Worm (Caenorhabditis elegans) whole organism, L1 larva: ENCODE results near the gene tag-191.

Source experiments
- ces-1 ChIP-seq: fragments of 150-350 bp; optimal IDR thresholded peaks from 2 replicates; lab custom pipeline; 2014; ENCODE audit warnings: missing biosample characterization, missing genetic modification reagents, missing genetic modification characterization
- lin-35 ChIP-seq, 2 experiments: fragments of 150-350 bp; optimal IDR thresholded peaks; 2 replicates each; lab custom pipeline; 2014; ENCODE audit warnings: missing biosample characterization in 2 of 2, missing genetic modification characterization in 2 of 2, missing genetic modification reagents in 2 of 2
- nhr-237 ChIP-seq: fragments of 150-350 bp; optimal IDR thresholded peaks from 2 replicates; lab custom pipeline; 2014; ENCODE audit warnings: missing biosample characterization, missing genetic modification characterization
- skn-1 ChIP-seq: fragments of 150-350 bp; optimal IDR thresholded peaks from 2 replicates; lab custom pipeline; 2014; ENCODE audit warnings: missing biosample characterization, missing genetic modification characterization

- TF ChIP-seq skn-1 (tag; lab: Kevin White, UChicago) (no peak), ces-1 (no peak), lin-35 (GFP tag; optimal IDR thresholded peaks at IDR 0.05; lab: Kevin White, UChicago) (no peak), nhr-237 (tag; lab: Kevin White, UChicago) (no peak)
Observed at ce11 chrV:14559312-14559711, 23.1 kb upstream of the tag-191 start, which contains the start of gene srt-32.
